Worm (Caenorhabditis elegans): Measurements from ENCODE around the gene K03H1.9.

DNA sequence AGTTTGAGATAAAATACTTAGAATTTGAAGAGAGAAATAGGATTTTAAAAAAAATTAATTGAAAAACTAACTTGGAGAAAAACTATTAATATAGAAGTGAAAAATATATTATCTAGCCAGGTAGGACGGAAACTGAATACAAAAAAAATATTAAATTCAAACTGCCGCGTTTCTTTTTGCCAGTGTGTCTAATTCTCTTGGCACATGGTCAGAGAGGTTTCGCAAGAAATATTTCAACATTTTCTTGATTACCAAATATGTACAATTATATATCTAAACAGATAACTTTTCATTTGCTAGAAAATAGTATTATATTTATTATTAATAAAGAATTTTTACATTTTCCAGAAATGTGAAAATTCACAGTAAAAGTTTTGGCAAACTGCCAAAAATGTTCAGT lies 28.8 kb downstream of the K03H1.9 start:
- no peak for TF ChIP-seq sdz-38 (tag; optimal IDR thresholded peaks at IDR 0.05)
- no peak for TF ChIP-seq Y53F4B.3 (GFP tag; IDR thresholded peaks at IDR 0.05)
- TF ChIP-seq nfyb-1 (GFP tag; IDR thresholded peaks at IDR 0.05), result no peak
- TF ChIP-seq ceh-91 (GFP tag; IDR thresholded peaks at IDR 0.05), result no peak
- no peak for TF ChIP-seq hlh-26 (GFP tag; conservative IDR thresholded peaks at IDR 0.05)
- TF ChIP-seq rec-8 (tag; optimal IDR thresholded peaks at IDR 0.05), result no peak
- TF ChIP-seq pha-4 (tag; optimal IDR thresholded peaks at IDR 0.05), result no peak
- no peak for TF ChIP-seq efl-1 (GFP tag; optimal IDR thresholded peaks at IDR 0.05)
- no peak for TF ChIP-seq ztf-18 (tag; optimal IDR thresholded peaks at IDR 0.05)

Measured in whole organism, young adult.